Worm (Caenorhabditis elegans): ENCODE results near the gene T26A5.6.
A peak's percentile ranks its signal among the peaks of the same experiment; 100 is the strongest.

Gene T26A5.6

ce11 chrIII:6453665-6454064, 3.2 kb upstream of the T26A5.6 start (continued):
- peak; percentile 65 for TF ChIP-seq nhr-47 (tag; optimal IDR thresholded peaks at IDR 0.05)
- peak; percentile 46 for TF ChIP-seq isw-1 (GFP tag; IDR thresholded peaks at IDR 0.05)
- no peak for TF ChIP-seq hlh-4 (tag; optimal IDR thresholded peaks at IDR 0.05)
- TF ChIP-seq unc-86 (tag; optimal IDR thresholded peaks at IDR 0.05), result peak; percentile 52
- peak; percentile 85 for TF ChIP-seq nhr-71 (tag; optimal IDR thresholded peaks at IDR 0.05)
- peak; percentile 51; the same call in 1 of the 2 replicates for TF ChIP-seq ceh-88 (GFP tag; IDR thresholded peaks at IDR 0.05)
- no peak for TF ChIP-seq unc-98 (GFP tag; IDR thresholded peaks at IDR 0.05)
- TF ChIP-seq nhr-85 (tag), result peak; percentile 83
- TF ChIP-seq nhr-76 (tag; optimal IDR thresholded peaks at IDR 0.05), result no peak
- TF ChIP-seq mef-2 (tag; optimal IDR thresholded peaks at IDR 0.05), result peak; percentile 7
- no peak for TF ChIP-seq sup-37 (GFP tag; optimal IDR thresholded peaks at IDR 0.05)
- TF ChIP-seq ceh-8 (GFP tag; optimal IDR thresholded peaks at IDR 0.05), result no peak
- TF ChIP-seq elt-2 (tag; optimal IDR thresholded peaks at IDR 0.05), result no peak
- peak; percentile 83 for TF ChIP-seq rnt-1 (tag; optimal IDR thresholded peaks at IDR 0.05)
- peak in 1 of 2 experiments; percentile 58 for TF ChIP-seq mdl-1 (tag; optimal IDR thresholded peaks at IDR 0.05)
- TF ChIP-seq nhr-28 (tag; optimal IDR thresholded peaks at IDR 0.05), result no peak
- TF ChIP-seq hlh-17 (GFP tag; optimal IDR thresholded peaks at IDR 0.05; ENCODE audit: borderline replicate concordance), result no peak
- TF ChIP-seq fkh-10 (GFP tag; optimal IDR thresholded peaks at IDR 0.05), result peak; percentile 18
- TF ChIP-seq ztf-11 (tag; optimal IDR thresholded peaks at IDR 0.05), result no peak
- TF ChIP-seq snpc-4 (tag; optimal IDR thresholded peaks at IDR 0.05), result no peak
- peak; percentile 50 to 88 (median 73) for TF ChIP-seq ceh-82 (tag; optimal IDR thresholded peaks at IDR 0.05)
- no peak for TF ChIP-seq ets-5 (GFP tag; IDR thresholded peaks at IDR 0.05)
- TF ChIP-seq lin-13 (GFP tag; optimal IDR thresholded peaks at IDR 0.05), result peak; percentile 82
- TF ChIP-seq nhr-11 (tag; optimal IDR thresholded peaks at IDR 0.05), result no peak
- peak; percentile 77 for TF ChIP-seq nhr-20 (tag; optimal IDR thresholded peaks at IDR 0.05)
- TF ChIP-seq nhr-19 (GFP tag; conservative IDR thresholded peaks at IDR 0.05), result peak; percentile 78
- no peak for TF ChIP-seq C34B4.2 (tag; optimal IDR thresholded peaks at IDR 0.05)
- TF ChIP-seq vab-15 (tag; optimal IDR thresholded peaks at IDR 0.05), result no peak
- TF ChIP-seq egl-13 (tag; optimal IDR thresholded peaks at IDR 0.05), result no peak
- TF ChIP-seq mep-1 (tag; optimal IDR thresholded peaks at IDR 0.05), result peak; percentile 49
- peak; percentile 86 to 92 for TF ChIP-seq lsy-2 (tag; optimal IDR thresholded peaks at IDR 0.05)

ce11 chrIII:6452683-6453082, 2.2 kb upstream of the T26A5.6 start:
- TF ChIP-seq nhr-11 (tag; optimal IDR thresholded peaks at IDR 0.05), result no peak
- TF ChIP-seq dpl-1 (GFP tag; optimal IDR thresholded peaks at IDR 0.05), result peak; percentile 20 to 76 (median 64)
- no peak for TF ChIP-seq tbx-2 (tag; optimal IDR thresholded peaks at IDR 0.05)
- no peak for TF ChIP-seq mab-9 (GFP tag; IDR thresholded peaks at IDR 0.05)
- peak; percentile 60 for TF ChIP-seq blmp-1 (tag; optimal IDR thresholded peaks at IDR 0.05)
- peak; percentile 38 to 75 for TF ChIP-seq efl-1 (optimal IDR thresholded peaks at IDR 0.05)
- TF ChIP-seq efl-1 (GFP tag; optimal IDR thresholded peaks at IDR 0.05 in 1 of 2), result peak; percentile 53 to 94
- TF ChIP-seq C16A3.4 (tag; optimal IDR thresholded peaks at IDR 0.05), result no peak
- TF ChIP-seq lsy-2 (tag; optimal IDR thresholded peaks at IDR 0.05), result peak in 1 of 2 experiments; percentile 31
- no peak for TF ChIP-seq zip-4 (GFP tag; optimal IDR thresholded peaks at IDR 0.05)
- peak; percentile 16 for TF ChIP-seq lin-14 (GFP tag; optimal IDR thresholded peaks at IDR 0.05)
- TF ChIP-seq nhr-12 (tag; optimal IDR thresholded peaks at IDR 0.05), result no peak
- no peak for TF ChIP-seq mdl-1 (tag; optimal IDR thresholded peaks at IDR 0.05)
- peak; percentile 19 for TF ChIP-seq nhr-71 (tag; optimal IDR thresholded peaks at IDR 0.05)
- peak; percentile 29 to 54 for TF ChIP-seq lin-35 (GFP tag; optimal IDR thresholded peaks at IDR 0.05)
- no peak for TF ChIP-seq mep-1 (tag; optimal IDR thresholded peaks at IDR 0.05)

Measured in whole organism, L1 larva.